Fruit fly (Drosophila melanogaster): ENCODE measurements around the gene SPoCk.
"Not testable (repeated sequence)": the region's sequence is repeated elsewhere in the genome, so short reads cannot be mapped to it uniquely, and the experiment has no call there.

SPoCk gene

dm6 chr3L:22749147-22749550 is at the start of gene SPoCk:
TSS of gene SPoCk (plus strand) at chr3L:22749444.
- peak; percentile 37 to 46 for TF ChIP-seq CTCF (optimal IDR thresholded peaks at IDR 0.05)
- no peak for TF ChIP-seq CG8478 (optimal IDR thresholded peaks at IDR 0.05)

dm6 chr3L:22711855-22712254 is 37.4 kb upstream of the SPoCk start, which contains the start of gene CG11370:
TSS of gene CG11370 (plus strand) at chr3L:22712155.
- TF ChIP-seq CG8478 (optimal IDR thresholded peaks at IDR 0.05) (no peak), CTCF (optimal IDR thresholded peaks at IDR 0.05) (no peak)

DNA sequence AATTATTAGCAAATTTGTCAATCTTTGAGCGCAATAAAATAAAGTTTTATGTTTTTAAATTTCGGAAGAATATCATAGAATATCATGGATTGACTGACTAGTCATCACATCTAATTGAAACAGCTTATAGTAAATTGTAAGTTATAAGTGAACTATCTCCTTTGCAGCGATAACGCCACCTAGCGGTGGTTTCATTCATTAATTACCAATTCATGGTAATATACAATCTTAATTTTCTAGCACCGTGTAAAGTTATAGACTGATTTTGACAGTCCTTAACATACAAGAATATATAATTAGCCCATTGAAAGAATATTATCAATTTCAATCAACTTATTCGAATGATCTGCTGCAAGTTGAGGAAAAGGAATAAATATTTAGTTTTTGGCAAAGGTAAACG is 35.6 kb upstream of the SPoCk start:
- peak; percentile 70 to 82 for TF ChIP-seq CTCF (optimal IDR thresholded peaks at IDR 0.05)
- TF ChIP-seq CG8478 (optimal IDR thresholded peaks at IDR 0.05): no peak

- TF ChIP-seq CG8478 (optimal IDR thresholded peaks at IDR 0.05): no peak
- peak; percentile 24 to 48 for TF ChIP-seq CTCF (optimal IDR thresholded peaks at IDR 0.05)
These were observed 32.0 kb upstream of the SPoCk start, which contains the start of the genes ArfGAP3 and CG32452 for dm6 chr3L:22717137-22717767. TSS of gene ArfGAP3 (minus strand) at chr3L:22717577. TSS of gene CG32452 (plus strand) at chr3L:22717728.

dm6 chr3L:22720694-22721270 is 28.5 kb upstream of the SPoCk start, which contains the start of gene mael:
TSS of gene mael (plus strand) at chr3L:22721203.
- not testable (repeated sequence) for TF ChIP-seq CTCF, CG8478 (optimal IDR thresholded peaks at IDR 0.05)

DNA sequence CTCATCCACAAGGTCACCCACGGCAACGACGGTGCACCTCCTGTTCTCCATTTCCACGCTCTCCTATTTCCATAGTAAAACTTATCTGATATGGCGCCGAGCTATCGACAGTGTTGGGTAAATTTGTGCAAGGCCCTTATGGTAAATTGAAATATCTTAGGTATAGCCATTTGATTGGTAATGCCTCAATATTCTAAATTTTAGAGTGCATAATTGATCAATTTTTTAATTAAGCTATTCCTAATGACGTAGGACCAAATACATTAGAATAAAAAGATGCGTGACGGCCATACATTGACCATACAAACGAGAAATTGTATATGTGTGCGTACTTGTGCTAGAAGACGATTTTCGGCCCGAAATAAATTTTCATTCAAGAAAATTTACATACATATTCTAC is 27.3 kb upstream of the SPoCk start, which contains the start of gene CG14451:
CG14451 (minus strand) TSS at position 101 of the 400 bp plus-strand sequence.
- no peak for TF ChIP-seq CTCF (optimal IDR thresholded peaks at IDR 0.05)
- TF ChIP-seq CG8478 (optimal IDR thresholded peaks at IDR 0.05): no peak

- TF ChIP-seq CG8478 (optimal IDR thresholded peaks at IDR 0.05) (no peak), CTCF (optimal IDR thresholded peaks at IDR 0.05) (no peak)
These were observed 25.0 kb upstream of the SPoCk start for dm6 chr3L:22724046-22724771.

DNA sequence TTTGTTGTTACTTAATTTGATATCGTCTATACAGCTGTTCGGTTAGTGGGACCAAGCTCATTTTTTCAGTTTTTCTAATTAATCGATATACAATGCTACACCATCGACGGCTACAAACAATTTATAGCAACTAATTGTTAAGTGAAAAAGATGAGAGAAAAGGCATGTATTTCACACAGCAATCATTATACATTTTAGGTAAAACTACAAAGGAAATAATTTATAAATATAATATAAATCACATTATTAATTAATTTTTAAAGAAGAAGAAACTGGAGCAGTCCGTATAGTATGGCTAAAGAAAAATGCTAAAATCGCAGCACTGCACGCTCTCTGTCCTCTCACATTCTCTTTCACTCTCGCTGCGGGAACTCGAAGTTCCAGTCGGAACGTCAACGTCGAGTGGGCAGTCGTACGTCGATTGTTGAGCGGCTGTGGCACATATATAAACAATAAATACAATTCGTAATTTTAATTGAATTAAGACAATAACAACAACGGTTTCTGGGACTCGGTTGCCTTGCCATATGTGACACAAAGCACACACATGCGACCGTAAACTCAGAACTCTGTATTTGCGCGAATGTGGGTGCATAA is 21.4 kb upstream of the SPoCk start, which contains the start of the genes CG14450 and CG11367:
CG14450 (minus strand) TSS at position 51 of the 597 bp plus-strand sequence.
CG11367 (plus strand) TSS at position 373 of the 597 bp plus-strand sequence.
- TF ChIP-seq CG8478 (optimal IDR thresholded peaks at IDR 0.05): no peak
- TF ChIP-seq CTCF (optimal IDR thresholded peaks at IDR 0.05): no peak

DNA sequence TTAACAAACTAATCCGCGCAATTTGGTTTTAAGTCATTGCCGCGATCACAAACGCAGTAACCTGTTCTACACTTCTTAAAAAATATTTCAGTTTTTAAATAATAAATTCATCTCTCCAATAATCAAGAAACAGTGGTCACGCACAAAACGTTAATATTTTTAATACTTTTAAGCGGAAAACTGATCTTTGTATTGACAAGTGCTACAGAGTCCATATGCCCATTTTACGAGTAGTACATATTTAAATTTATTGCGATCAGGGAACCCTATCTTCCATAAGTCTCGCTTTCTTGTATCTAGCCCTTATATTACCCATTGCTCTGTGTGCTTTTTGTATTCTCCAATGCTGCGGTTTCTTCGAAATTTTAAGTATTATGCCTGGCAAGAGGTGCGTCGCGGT is 19.8 kb upstream of the SPoCk start, which contains the start of gene CG32454:
CG32454 (plus strand) TSS at position 301 of the 400 bp plus-strand sequence.
- TF ChIP-seq CTCF (optimal IDR thresholded peaks at IDR 0.05) (no peak), CG8478 (optimal IDR thresholded peaks at IDR 0.05) (no peak)

dm6 chr3L:22731393-22731792 is 17.9 kb upstream of the SPoCk start:
- TF ChIP-seq CG8478 (optimal IDR thresholded peaks at IDR 0.05) (no peak), CTCF (optimal IDR thresholded peaks at IDR 0.05) (no peak)

DNA sequence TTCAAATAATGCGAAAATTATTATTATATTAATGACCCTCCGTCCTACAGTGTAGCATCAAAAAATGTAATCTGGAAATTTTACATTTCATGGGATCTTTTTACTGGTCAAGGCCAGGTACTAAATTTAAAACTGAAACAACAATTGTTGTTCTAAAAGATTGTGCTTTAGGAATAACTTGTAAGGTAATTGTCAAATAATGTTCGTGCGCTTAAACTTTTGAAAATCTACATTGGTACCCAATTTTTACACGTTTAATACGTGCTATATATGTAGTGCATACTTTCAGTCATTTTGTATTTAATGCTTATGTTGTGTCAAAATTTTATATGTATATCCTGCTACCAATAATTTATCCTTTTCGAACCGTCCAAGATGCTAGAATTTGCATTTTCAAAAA is 15.6 kb upstream of the SPoCk start:
- TF ChIP-seq CTCF (optimal IDR thresholded peaks at IDR 0.05) (no peak), CG8478 (optimal IDR thresholded peaks at IDR 0.05) (no peak)

- TF ChIP-seq CTCF (optimal IDR thresholded peaks at IDR 0.05): no peak
- no peak for TF ChIP-seq CG8478 (optimal IDR thresholded peaks at IDR 0.05)
These were observed 11.3 kb upstream of the SPoCk start, which contains the start of gene CG11241 for dm6 chr3L:22737732-22738611. TSS of gene CG11241 (minus strand) at chr3L:22738420.

DNA sequence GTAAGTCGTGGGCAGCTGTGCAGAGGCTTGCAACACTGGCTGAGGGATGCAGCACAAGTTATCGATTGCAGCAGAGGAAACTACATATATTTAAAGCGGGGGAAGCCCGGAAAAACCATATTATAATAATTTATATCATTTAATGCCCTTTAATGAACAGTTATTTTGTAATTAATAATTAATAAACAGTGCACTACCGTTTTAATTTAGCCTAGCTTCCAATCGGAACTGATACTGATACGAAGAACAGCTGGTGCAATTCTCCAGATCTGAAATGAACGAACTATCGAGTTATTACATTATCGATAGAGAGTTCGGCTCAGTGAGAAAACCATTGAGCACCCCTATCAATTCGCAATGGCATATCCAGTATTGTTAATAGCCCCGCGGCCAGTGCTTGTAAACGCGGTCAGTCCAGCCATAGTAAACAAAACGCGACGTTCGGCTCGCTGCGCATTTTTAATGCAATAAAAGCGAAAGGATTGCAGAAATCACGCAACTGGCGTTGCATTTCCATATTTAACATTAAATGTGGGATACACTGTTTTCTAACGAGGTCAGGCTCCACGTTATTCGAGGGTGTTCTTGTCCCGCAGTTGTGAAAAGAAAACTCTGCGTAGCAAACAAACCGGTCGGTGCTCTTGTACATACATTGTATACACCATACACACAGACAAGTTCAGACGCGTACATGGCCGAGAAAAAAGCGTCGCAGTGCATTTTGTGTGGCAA is 7.7 kb upstream of the SPoCk start, which contains the start of gene CG7369:
CG7369 (plus strand) TSS at position 405 of the 732 bp plus-strand sequence.
- TF ChIP-seq CG8478 (optimal IDR thresholded peaks at IDR 0.05) (no peak), CTCF (optimal IDR thresholded peaks at IDR 0.05) (no peak)
